Worm (Caenorhabditis elegans) whole organism, L1 larva: ENCODE measurements around the gene ptp-8.

ENCODE experiments used
- aly-2 ChIP-seq: fragments of 150-350 bp; optimal IDR thresholded peaks from 2 replicates; lab custom pipeline; 2014; ENCODE audit warnings: missing biosample characterization, missing genetic modification characterization
- blmp-1 ChIP-seq: fragments of 150-350 bp; optimal IDR thresholded peaks from 2 replicates; lab custom pipeline; 2014; ENCODE audit warnings: missing biosample characterization, missing genetic modification characterization
- ceh-82 ChIP-seq, 3 experiments: fragments of 150-350 bp in 1 of 3; sonication (generic microtip) in 2 of 3; optimal IDR thresholded peaks; 2 replicates each; lab custom pipeline; 2014 to 2017; ENCODE audit warnings: missing biosample characterization in 3 of 3, missing genetic modification characterization in 3 of 3
- ceh-90 ChIP-seq: sonication (generic microtip); optimal IDR thresholded peaks from 2 replicates; lab custom pipeline; 2016; ENCODE audit warnings: missing genetic modification characterization, missing compliant biosample characterization
- ces-1 ChIP-seq: fragments of 150-350 bp; optimal IDR thresholded peaks from 2 replicates; lab custom pipeline; 2014; ENCODE audit warnings: missing biosample characterization, missing genetic modification reagents, missing genetic modification characterization
- dsc-1 ChIP-seq: sonication (generic microtip); optimal IDR thresholded peaks from 2 replicates; lab custom pipeline; 2016; ENCODE audit warnings: mild to moderate bottlenecking, missing genetic modification characterization, missing compliant biosample characterization
- efl-3 ChIP-seq: fragments of 200-800 bp; sonication (Bioruptor generic); optimal IDR thresholded peaks from 2 replicates; lab custom pipeline; 2018; ENCODE audit warnings: mild to moderate bottlenecking, missing genetic modification characterization, missing compliant biosample characterization
- egl-13 ChIP-seq: sonication (generic microtip); optimal IDR thresholded peaks from 2 replicates; lab custom pipeline; 2016; ENCODE audit warnings: missing genotype, missing genetic modification reagents, missing genetic modification characterization, missing compliant biosample characterization
- elt-2 ChIP-seq: sonication (generic microtip); optimal IDR thresholded peaks from 2 replicates; lab custom pipeline; 2016; ENCODE audit warnings: missing genetic modification characterization, mild to moderate bottlenecking, inconsistent platforms, missing compliant biosample characterization, missing genetic modification reagents
- elt-3 ChIP-seq, 6 experiments: fragments of 150-350 bp in 1 of 6; sonication (generic microtip); optimal IDR thresholded peaks; 2 replicates each; lab custom pipeline; 2017 to 2018; ENCODE audit warnings: missing biosample characterization in 6 of 6, missing genetic modification characterization in 6 of 6, inconsistent platforms in 1 of 6
- fkh-4 ChIP-seq: sonication (generic microtip); optimal IDR thresholded peaks from 2 replicates; lab custom pipeline; 2016; ENCODE audit warnings: missing compliant biosample characterization, missing genetic modification characterization, borderline replicate concordance
- fkh-8 ChIP-seq: sonication (generic microtip); optimal IDR thresholded peaks from 2 replicates; lab custom pipeline; 2016; ENCODE audit warnings: mild to moderate bottlenecking, missing genetic modification characterization, missing compliant biosample characterization
- fos-1 ChIP-seq: fragments of 150-350 bp; optimal IDR thresholded peaks from 2 replicates; lab custom pipeline; 2014; ENCODE audit warnings: missing biosample characterization, missing genetic modification characterization
- hlh-4 ChIP-seq: sonication (generic microtip); optimal IDR thresholded peaks from 2 replicates; lab custom pipeline; 2016; ENCODE audit warnings: mild to moderate bottlenecking, missing genetic modification characterization, missing compliant biosample characterization
- irx-1 ChIP-seq: sonication (generic microtip); optimal IDR thresholded peaks from 2 replicates; lab custom pipeline; 2016; ENCODE audit warnings: missing genetic modification characterization, missing compliant biosample characterization
- isw-1 ChIP-seq: fragments of 200-800 bp; sonication (Bioruptor generic); IDR thresholded peaks from 2 replicates; pipeline ENCODE4 v1.3.6; 2022; ENCODE audit warnings: missing genetic modification characterization, missing compliant biosample characterization
- lin-35 ChIP-seq, 2 experiments: fragments of 150-350 bp; optimal IDR thresholded peaks; 2 replicates each; lab custom pipeline; 2014; ENCODE audit warnings: missing biosample characterization in 2 of 2, missing genetic modification characterization in 2 of 2, missing genetic modification reagents in 2 of 2
- lir-3 ChIP-seq: sonication (generic microtip); optimal IDR thresholded peaks from 2 replicates; lab custom pipeline; 2016; ENCODE audit warnings: mild to moderate bottlenecking, missing genetic modification characterization, moderate library complexity, missing compliant biosample characterization; ENCODE audit not compliant: poor library complexity
- mdl-1 ChIP-seq, 2 experiments: fragments of 150-350 bp; optimal IDR thresholded peaks; 2 replicates each; lab custom pipeline; 2014 to 2017; ENCODE audit warnings: missing biosample characterization in 2 of 2, missing genetic modification characterization in 2 of 2, inconsistent platforms in 1 of 2
- mep-1 ChIP-seq: fragments of 150-350 bp; optimal IDR thresholded peaks from 2 replicates; lab custom pipeline; 2014; ENCODE audit warnings: missing biosample characterization, missing genetic modification characterization
- nhr-12 ChIP-seq: sonication (generic microtip); optimal IDR thresholded peaks from 2 replicates; lab custom pipeline; 2017; ENCODE audit warnings: missing biosample characterization, missing genetic modification characterization
- nhr-20 ChIP-seq: sonication (generic microtip); optimal IDR thresholded peaks from 2 replicates; lab custom pipeline; 2016; ENCODE audit warnings: mild to moderate bottlenecking, missing genetic modification characterization, missing compliant biosample characterization
- nhr-237 ChIP-seq: fragments of 150-350 bp; optimal IDR thresholded peaks from 2 replicates; lab custom pipeline; 2014; ENCODE audit warnings: missing biosample characterization, missing genetic modification characterization
- nhr-47 ChIP-seq: sonication (generic microtip); optimal IDR thresholded peaks from 2 replicates; lab custom pipeline; 2016; ENCODE audit warnings: mild to moderate bottlenecking, missing genetic modification characterization, moderate library complexity, missing compliant biosample characterization
- nhr-71 ChIP-seq: sonication (generic microtip); optimal IDR thresholded peaks from 2 replicates; lab custom pipeline; 2016; ENCODE audit warnings: mild to moderate bottlenecking, missing genetic modification characterization, moderate library complexity, missing compliant biosample characterization
- nhr-76 ChIP-seq: sonication (generic microtip); optimal IDR thresholded peaks from 2 replicates; lab custom pipeline; 2017; ENCODE audit warnings: missing biosample characterization, missing genetic modification characterization
- nhr-77 ChIP-seq: fragments of 150-350 bp; optimal IDR thresholded peaks from 2 replicates; lab custom pipeline; 2014; ENCODE audit warnings: missing biosample characterization, missing genetic modification characterization
- nhr-85 ChIP-seq: sonication (generic microtip); peaks from one replicate; lab custom pipeline; 2016; ENCODE audit warnings: missing genetic modification characterization, inconsistent platforms, missing compliant biosample characterization
- pag-3 ChIP-seq: sonication (generic microtip); optimal IDR thresholded peaks from 2 replicates; lab custom pipeline; 2017; ENCODE audit warnings: missing genetic modification characterization, mild to moderate bottlenecking, missing compliant biosample characterization, antibody characterized with exemption, borderline replicate concordance; ENCODE audit not compliant: insufficient read depth
- pax-3 ChIP-seq: fragments of 200-800 bp; sonication (Bioruptor generic); optimal IDR thresholded peaks from 2 replicates; lab custom pipeline; 2018; ENCODE audit warnings: mild to moderate bottlenecking, missing genetic modification characterization, moderate library complexity, missing compliant biosample characterization
- rnt-1 ChIP-seq: sonication (generic microtip); optimal IDR thresholded peaks from 2 replicates; lab custom pipeline; 2016; ENCODE audit warnings: mild to moderate bottlenecking, missing genetic modification characterization, moderate library complexity, missing compliant biosample characterization
- skn-1 ChIP-seq: fragments of 150-350 bp; optimal IDR thresholded peaks from 2 replicates; lab custom pipeline; 2014; ENCODE audit warnings: missing biosample characterization, missing genetic modification characterization
- snu-23 ChIP-seq: sonication (generic microtip); optimal IDR thresholded peaks from 2 replicates; lab custom pipeline; 2016; ENCODE audit warnings: missing genetic modification characterization, missing compliant biosample characterization
- sup-37 ChIP-seq: fragments of 200-800 bp; sonication (Bioruptor generic); optimal IDR thresholded peaks from 2 replicates; lab custom pipeline; 2018; ENCODE audit warnings: mild to moderate bottlenecking, missing genetic modification characterization, missing compliant biosample characterization
- swsn-7 ChIP-seq: sonication (generic microtip); optimal IDR thresholded peaks from 2 replicates; lab custom pipeline; 2016; ENCODE audit warnings: missing genetic modification characterization, missing compliant biosample characterization
- tbx-2 ChIP-seq: sonication (generic microtip); optimal IDR thresholded peaks from 2 replicates; lab custom pipeline; 2016; ENCODE audit warnings: missing genetic modification characterization, missing compliant biosample characterization
- tlp-1 ChIP-seq: fragments of 150-350 bp; optimal IDR thresholded peaks from 2 replicates; lab custom pipeline; 2014; ENCODE audit warnings: missing biosample characterization, missing genetic modification characterization
- unc-130 ChIP-seq: fragments of 150-350 bp; optimal IDR thresholded peaks from 2 replicates; lab custom pipeline; 2017; ENCODE audit warnings: missing biosample characterization, missing genetic modification characterization, inconsistent platforms
- unc-30 ChIP-seq: sonication (generic microtip); optimal IDR thresholded peaks from 2 replicates; lab custom pipeline; 2017; ENCODE audit warnings: missing biosample characterization, missing genetic modification characterization
- unc-62 ChIP-seq: fragments of 150-350 bp; optimal IDR thresholded peaks from 2 replicates; lab custom pipeline; 2014; ENCODE audit warnings: missing biosample characterization, missing genetic modification reagents, missing genetic modification characterization
- zag-1 ChIP-seq: fragments of 150-350 bp; optimal IDR thresholded peaks from 2 replicates; lab custom pipeline; 2014; ENCODE audit warnings: missing biosample characterization, missing genetic modification characterization
- ztf-11 ChIP-seq, 2 experiments: sonication (generic microtip); optimal IDR thresholded peaks; 2 replicates each; lab custom pipeline; 2016 to 2017; ENCODE audit warnings: missing genetic modification characterization in 2 of 2, missing biosample characterization in 1 of 2, missing compliant biosample characterization in 1 of 2
- ztf-4 ChIP-seq: fragments of 150-350 bp; optimal IDR thresholded peaks from 2 replicates; lab custom pipeline; 2014; ENCODE audit warnings: missing biosample characterization, missing genetic modification characterization

ptp-8 gene

ce11 chrIV:7386835-7387551 is 5.1 kb downstream of the ptp-8 start (continued):
- TF ChIP-seq mdl-1 (tag; optimal IDR thresholded peaks at IDR 0.05; lab: Kevin White, UChicago) (peak in 1 of 2 experiments; percentile 17), nhr-76 (tag; lab: Kevin White, UChicago) (peak; percentile 37), swsn-7 (tag; lab: Kevin White, UChicago) (peak; percentile 68), snu-23 (GFP tag; lab: Kevin White, UChicago) (peak; percentile 85), unc-62 (no peak), lin-35 (GFP tag; optimal IDR thresholded peaks at IDR 0.05; lab: Kevin White, UChicago) (peak in 1 of 2 experiments; percentile 41), nhr-20 (tag; lab: Kevin White, UChicago) (peak; percentile 76), ztf-11 (tag; optimal IDR thresholded peaks at IDR 0.05; lab: Kevin White, UChicago) (peak in 1 of 2 experiments; percentile 29), isw-1 (GFP tag; lab: Robert Waterston, UW) (peak; percentile 39)

- TF ChIP-seq pag-3: no peak
- TF ChIP-seq aly-2 (tag; lab: Kevin White, UChicago): no peak
- no peak for TF ChIP-seq swsn-7 (tag; lab: Kevin White, UChicago)
- no peak for TF ChIP-seq hlh-4 (tag; lab: Kevin White, UChicago)
- no peak for TF ChIP-seq mep-1 (tag; lab: Kevin White, UChicago)
- no peak for TF ChIP-seq blmp-1 (tag; lab: Kevin White, UChicago)
- no peak for TF ChIP-seq irx-1 (tag; lab: Kevin White, UChicago)
- no peak for TF ChIP-seq efl-3 (GFP tag; lab: Kevin White, UChicago)
Observed at ce11 chrIV:7388843-7389242, 7.0 kb downstream of the ptp-8 start, which contains the start of gene mob-3. Gene mob-3 (minus strand): TSS chrIV:7388943.

DNA sequence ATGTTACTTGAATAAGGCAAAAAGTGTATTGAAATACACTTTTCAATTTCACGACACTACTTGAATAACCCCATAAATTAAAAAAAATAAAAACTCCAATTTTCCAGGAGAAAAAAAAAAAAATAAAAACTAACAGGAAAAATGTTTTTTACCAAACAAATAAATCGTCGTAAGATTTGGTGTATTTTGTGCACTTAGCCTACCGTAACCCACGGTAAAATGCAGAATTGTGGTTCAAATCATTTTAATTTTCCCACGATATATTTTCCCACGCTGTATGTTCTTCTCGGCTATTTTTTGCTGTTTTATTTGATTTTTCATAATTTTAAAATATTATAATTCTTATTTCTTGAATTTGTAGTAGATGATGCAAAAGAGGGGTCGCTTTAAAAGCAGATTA is 7.9 kb downstream of the ptp-8 start:
- no peak for TF ChIP-seq egl-13 (tag; lab: Kevin White, UChicago)
- TF ChIP-seq nhr-12 (tag; lab: Kevin White, UChicago): no peak
- no peak for TF ChIP-seq tlp-1 (tag; lab: Kevin White, UChicago)
- TF ChIP-seq hlh-4 (tag; lab: Kevin White, UChicago): no peak
- no peak for TF ChIP-seq unc-62
- no peak for TF ChIP-seq irx-1 (tag; lab: Kevin White, UChicago)
- TF ChIP-seq pax-3 (tag; lab: Kevin White, UChicago): no peak
- TF ChIP-seq snu-23 (GFP tag; lab: Kevin White, UChicago): no peak

DNA sequence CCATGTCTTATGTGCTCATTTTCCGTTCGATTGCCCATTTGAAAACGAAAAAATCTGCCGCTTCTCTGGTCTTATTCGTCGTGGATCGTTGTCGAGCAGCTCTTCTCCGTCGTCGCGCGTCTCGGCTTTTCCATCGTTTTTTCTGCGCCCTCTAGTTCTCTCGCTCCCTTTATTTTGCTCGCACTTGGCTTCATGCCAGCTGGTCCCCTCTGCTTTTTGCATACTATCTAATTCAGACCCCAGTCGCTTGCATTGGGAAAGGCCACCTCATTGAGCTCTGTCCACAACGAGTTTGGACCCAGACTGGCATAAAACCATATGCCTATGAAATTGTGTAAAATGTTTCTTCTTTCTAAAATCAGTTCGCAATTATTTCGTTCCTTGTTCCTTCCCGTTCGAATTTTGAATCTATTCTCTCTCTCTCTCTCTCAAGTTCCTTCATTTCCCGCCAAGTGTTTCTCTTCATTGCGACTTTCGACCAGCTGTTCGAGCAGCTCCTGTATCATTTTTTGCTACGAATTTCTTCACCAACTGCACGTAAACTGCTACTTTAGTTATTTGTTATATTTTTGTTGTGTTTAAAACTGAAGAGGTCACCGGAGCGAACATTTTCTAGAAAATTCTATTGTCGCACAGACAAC is 8.4 kb downstream of the ptp-8 start:
- TF ChIP-seq sup-37 (GFP tag; lab: Kevin White, UChicago) (no peak), tlp-1 (tag; lab: Kevin White, UChicago) (no peak), unc-30 (no peak), zag-1 (tag; lab: Kevin White, UChicago) (no peak), ceh-90 (tag; lab: Kevin White, UChicago) (no peak), nhr-85 (tag; lab: Kevin White, UChicago) (no peak), nhr-76 (tag; lab: Kevin White, UChicago) (no peak), lir-3 (tag; lab: Kevin White, UChicago) (no peak), ces-1 (GFP tag; lab: Kevin White, UChicago) (no peak), unc-62 (no peak), tbx-2 (tag; lab: Kevin White, UChicago) (peak; percentile 22), elt-2 (no peak), unc-130 (peak; percentile 33), nhr-47 (peak; percentile 41), fos-1 (no peak), fkh-4 (tag; lab: Kevin White, UChicago) (no peak), ztf-4 (tag; lab: Kevin White, UChicago) (peak; percentile 29), irx-1 (tag; lab: Kevin White, UChicago) (no peak), ceh-82 (tag; optimal IDR thresholded peaks at IDR 0.05; lab: Kevin White, UChicago) (peak; percentile 15 to 57 (median 28)), dsc-1 (tag; lab: Kevin White, UChicago) (peak; percentile 37), elt-3 (tag; optimal IDR thresholded peaks at IDR 0.05; lab: Kevin White, UChicago) (no peak), lin-35 (GFP tag; optimal IDR thresholded peaks at IDR 0.05; lab: Kevin White, UChicago) (no peak), nhr-71 (tag; lab: Kevin White, UChicago) (peak; percentile 65), rnt-1 (tag; lab: Kevin White, UChicago) (peak; percentile 37), nhr-77 (tag; lab: Kevin White, UChicago) (no peak), skn-1 (tag; lab: Kevin White, UChicago) (peak; percentile 7), fkh-8 (tag; lab: Kevin White, UChicago) (peak; percentile 28), aly-2 (tag; lab: Kevin White, UChicago) (no peak), nhr-237 (tag; lab: Kevin White, UChicago) (no peak), nhr-20 (tag; lab: Kevin White, UChicago) (peak; percentile 13)
